Comparison of ENCODE assay signal across 4 fruit fly cellular contexts in genomic region chrX:19291780-19292605, dm6.
A peak's percentile ranks its signal among the peaks of the same experiment; 100 is the strongest.
TF ChIP-seq lines count a peak whose summit lies in the region.

No protein-coding gene starts in this region.

- no peak for TF ChIP-seq CTCF in whole organism, embryonic (GFP tag; optimal IDR thresholded peaks at IDR 0.05; lab: Kevin White, UChicago)

TF ChIP-seq in whole organism, adult, 20 proteins besides CTCF, POLR2A, EP300 and RAD21:
- TF ChIP-seq ovo (GFP tag; optimal IDR thresholded peaks at IDR 0.05; lab: Kevin White, UChicago) (no peak), tj (GFP tag; optimal IDR thresholded peaks at IDR 0.05; lab: Kevin White, UChicago) (peak; percentile 24), Clk (GFP tag; optimal IDR thresholded peaks at IDR 0.05; lab: Kevin White, UChicago) (no peak), kay (GFP tag; lab: Kevin White, UChicago; ENCODE audit: borderline replicate concordance) (no peak), cic (GFP tag; optimal IDR thresholded peaks at IDR 0.05; lab: Kevin White, UChicago) (no peak), CG7045 (GFP tag; optimal IDR thresholded peaks at IDR 0.05; lab: Kevin White, UChicago) (no peak), Mnt (GFP tag; optimal IDR thresholded peaks at IDR 0.05; lab: Kevin White, UChicago) (no peak), bab1 (GFP tag; optimal IDR thresholded peaks at IDR 0.05; lab: Kevin White, UChicago) (no peak), CG1620 (GFP tag; optimal IDR thresholded peaks at IDR 0.05; lab: Kevin White, UChicago) (no peak), toe (GFP tag; optimal IDR thresholded peaks at IDR 0.05; lab: Kevin White, UChicago) (no peak), CG33017 (tag; optimal IDR thresholded peaks at IDR 0.05; lab: Kevin White, UChicago) (no peak), cnc (optimal IDR thresholded peaks at IDR 0.05; lab: Kevin White, UChicago) (no peak), CG14711 (tag; optimal IDR thresholded peaks at IDR 0.05; lab: Kevin White, UChicago) (peak; percentile 39), CG11617 (GFP tag; optimal IDR thresholded peaks at IDR 0.05; lab: Kevin White, UChicago) (peak; percentile 2), CG12768 (GFP tag; optimal IDR thresholded peaks at IDR 0.05; lab: Kevin White, UChicago) (no peak), pad (GFP tag; optimal IDR thresholded peaks at IDR 0.05; lab: Kevin White, UChicago) (no peak), CG5204 (GFP tag; optimal IDR thresholded peaks at IDR 0.05; lab: Kevin White, UChicago) (no peak), CG7101 (tag; optimal IDR thresholded peaks at IDR 0.05; lab: Kevin White, UChicago) (no peak), Crg-1 (GFP tag; optimal IDR thresholded peaks at IDR 0.05; lab: Kevin White, UChicago) (no peak), Hr96 (GFP tag; optimal IDR thresholded peaks at IDR 0.05; lab: Kevin White, UChicago) (no peak)

TF ChIP-seq in whole organism, embryonic, 481 proteins besides CTCF, POLR2A, EP300 and RAD21 (continues in another document):
- TF ChIP-seq NFAT (GFP tag; IDR thresholded peaks at IDR 0.05; lab: Robert Waterston, UW) = no peak
- TF ChIP-seq CG9876 (GFP tag; optimal IDR thresholded peaks at IDR 0.05; lab: Kevin White, UChicago) = no peak
- TF ChIP-seq Rfx (GFP tag; IDR thresholded peaks at IDR 0.05; lab: Robert Waterston, UW) = 0 out of 2 replicates have a peak, but pooled peaks have one; percentile 27
- no peak for TF ChIP-seq CG11723 (GFP tag; optimal IDR thresholded peaks at IDR 0.05; lab: Kevin White, UChicago)
- TF ChIP-seq Sry-β (GFP tag; optimal IDR thresholded peaks at IDR 0.05; lab: Kevin White, UChicago) = no peak
- no peak for TF ChIP-seq danr (GFP tag; IDR thresholded peaks at IDR 0.05; lab: Robert Waterston, UW)
- no peak for TF ChIP-seq CG13287 (GFP tag; IDR thresholded peaks at IDR 0.05; lab: Robert Waterston, UW; ENCODE audit: partially characterized antibody)
- TF ChIP-seq CG18476 (GFP tag; optimal IDR thresholded peaks at IDR 0.05; lab: Kevin White, UChicago) = no peak
- peak; percentile 48 for TF ChIP-seq CG34376 (GFP tag; optimal IDR thresholded peaks at IDR 0.05; lab: Kevin White, UChicago)
- TF ChIP-seq gro (GFP tag; optimal IDR thresholded peaks at IDR 0.05; lab: Kevin White, UChicago) = no peak
- peak; percentile 26 for TF ChIP-seq Ets65A (GFP tag; lab: Kevin White, UChicago)
- TF ChIP-seq ftz-f1 (GFP tag; optimal IDR thresholded peaks at IDR 0.05; lab: Kevin White, UChicago) = no peak
- TF ChIP-seq mam (GFP tag; optimal IDR thresholded peaks at IDR 0.05; lab: Kevin White, UChicago) = no peak
- TF ChIP-seq row (GFP tag; IDR thresholded peaks at IDR 0.05; lab: Robert Waterston, UW) = 0 out of 3 replicates have a peak, but pooled peaks have one; percentile 15
- no peak for TF ChIP-seq knrl (GFP tag; IDR thresholded peaks at IDR 0.05; lab: Robert Waterston, UW; ENCODE audit: partially characterized antibody)
- TF ChIP-seq oc (tag; optimal IDR thresholded peaks at IDR 0.05; lab: Kevin White, UChicago) = no peak
- TF ChIP-seq CG9437 (GFP tag; optimal IDR thresholded peaks at IDR 0.05; lab: Kevin White, UChicago) = no peak
- TF ChIP-seq toy (GFP tag; IDR thresholded peaks at IDR 0.05; lab: Robert Waterston, UW) = no peak
- no peak for TF ChIP-seq trh (GFP tag; optimal IDR thresholded peaks at IDR 0.05; lab: Kevin White, UChicago)
- no peak for TF ChIP-seq HmgD (GFP tag; optimal IDR thresholded peaks at IDR 0.05; lab: Kevin White, UChicago)
- no peak for TF ChIP-seq CG6765 (GFP tag; optimal IDR thresholded peaks at IDR 0.05; lab: Kevin White, UChicago)
- TF ChIP-seq D19A (tag; optimal IDR thresholded peaks at IDR 0.05; lab: Kevin White, UChicago) = peak; percentile 42
- no peak for TF ChIP-seq Side (GFP tag; optimal IDR thresholded peaks at IDR 0.05; lab: Kevin White, UChicago)
- no peak for TF ChIP-seq Spps (tag; optimal IDR thresholded peaks at IDR 0.05; lab: Kevin White, UChicago)
- TF ChIP-seq CG3281 (GFP tag; optimal IDR thresholded peaks at IDR 0.05; lab: Kevin White, UChicago) = peak; percentile 25
- no peak for TF ChIP-seq CG10321 (GFP tag; IDR thresholded peaks at IDR 0.05; lab: Robert Waterston, UW)

TF ChIP-seq in whole organism, prepupa, 60 proteins besides CTCF, POLR2A, EP300 and RAD21:
- TF ChIP-seq CG32006 (GFP tag; optimal IDR thresholded peaks at IDR 0.05; lab: Kevin White, UChicago) = no peak
- no peak for TF ChIP-seq Ets21C (GFP tag; optimal IDR thresholded peaks at IDR 0.05; lab: Kevin White, UChicago)
- TF ChIP-seq vri (GFP tag; optimal IDR thresholded peaks at IDR 0.05; lab: Kevin White, UChicago) = peak; percentile 68
- TF ChIP-seq CG6792 (GFP tag; optimal IDR thresholded peaks at IDR 0.05; lab: Kevin White, UChicago) = no peak
- no peak for TF ChIP-seq CG1621 (tag; optimal IDR thresholded peaks at IDR 0.05; lab: Kevin White, UChicago)
TF ChIP-seq in whole organism, prepupa: peak in this region for 1.

TF ChIP-seq in whole organism, wandering third instar larva, 38 proteins besides CTCF, POLR2A, EP300 and RAD21:
- no peak for TF ChIP-seq Dif (GFP tag; optimal IDR thresholded peaks at IDR 0.05; lab: Kevin White, UChicago; ENCODE audit: partially characterized antibody)
- peak in 1 of 2 experiments; percentile 14 for TF ChIP-seq foxo (GFP tag; optimal IDR thresholded peaks at IDR 0.05; lab: Kevin White, UChicago)
- no peak for TF ChIP-seq pan (optimal IDR thresholded peaks at IDR 0.05; lab: Kevin White, UChicago)
- TF ChIP-seq Myc (optimal IDR thresholded peaks at IDR 0.05; lab: Kevin White, UChicago) = no peak
- peak; percentile 15 for TF ChIP-seq OdsH (GFP tag; optimal IDR thresholded peaks at IDR 0.05; lab: Kevin White, UChicago)
- peak; percentile 11 for TF ChIP-seq rgr (GFP tag; optimal IDR thresholded peaks at IDR 0.05; lab: Kevin White, UChicago)
- TF ChIP-seq woc (GFP tag; optimal IDR thresholded peaks at IDR 0.05; lab: Kevin White, UChicago) = no peak
- no peak for TF ChIP-seq brk (GFP tag; optimal IDR thresholded peaks at IDR 0.05; lab: Kevin White, UChicago)
- no peak for TF ChIP-seq Dfd (GFP tag; optimal IDR thresholded peaks at IDR 0.05; lab: Kevin White, UChicago)
- TF ChIP-seq HLH106 (tag; optimal IDR thresholded peaks at IDR 0.05; lab: Kevin White, UChicago) = peak; percentile 2
- TF ChIP-seq dmrt93B (GFP tag; optimal IDR thresholded peaks at IDR 0.05; lab: Kevin White, UChicago) = no peak
- TF ChIP-seq ey (GFP tag; optimal IDR thresholded peaks at IDR 0.05; lab: Kevin White, UChicago) = peak; percentile 19
- TF ChIP-seq fru (GFP tag; optimal IDR thresholded peaks at IDR 0.05; lab: Kevin White, UChicago) = peak; percentile 14
- peak; percentile 15 for TF ChIP-seq h (GFP tag; optimal IDR thresholded peaks at IDR 0.05; lab: Kevin White, UChicago)
- TF ChIP-seq psq (GFP tag; optimal IDR thresholded peaks at IDR 0.05; lab: Kevin White, UChicago) = peak; percentile 23
- TF ChIP-seq sage (GFP tag; optimal IDR thresholded peaks at IDR 0.05; lab: Kevin White, UChicago) = no peak
- TF ChIP-seq jim (GFP tag; optimal IDR thresholded peaks at IDR 0.05; lab: Kevin White, UChicago) = no peak
- no peak for TF ChIP-seq Abd-B (GFP tag; optimal IDR thresholded peaks at IDR 0.05; lab: Kevin White, UChicago)
- no peak for TF ChIP-seq br (GFP tag; optimal IDR thresholded peaks at IDR 0.05; lab: Kevin White, UChicago)
- TF ChIP-seq Vsx2 (GFP tag; optimal IDR thresholded peaks at IDR 0.05; lab: Kevin White, UChicago; ENCODE audit: partially characterized antibody) = no peak
- TF ChIP-seq Jra (GFP tag; optimal IDR thresholded peaks at IDR 0.05; lab: Kevin White, UChicago) = no peak
- no peak for TF ChIP-seq CG32264 (GFP tag; optimal IDR thresholded peaks at IDR 0.05; lab: Kevin White, UChicago)
- no peak for TF ChIP-seq Mio (GFP tag; optimal IDR thresholded peaks at IDR 0.05; lab: Kevin White, UChicago)
- no peak for TF ChIP-seq Rel (GFP tag; optimal IDR thresholded peaks at IDR 0.05; lab: Kevin White, UChicago)
- TF ChIP-seq Rel (tag; optimal IDR thresholded peaks at IDR 0.05; lab: Kevin White, UChicago) = peak; percentile 26
- no peak for TF ChIP-seq lola (GFP tag; optimal IDR thresholded peaks at IDR 0.05; lab: Kevin White, UChicago)
- no peak for TF ChIP-seq tai (GFP tag; optimal IDR thresholded peaks at IDR 0.05; lab: Kevin White, UChicago)
- TF ChIP-seq Hnf4 (GFP tag; optimal IDR thresholded peaks at IDR 0.05; lab: Kevin White, UChicago) = no peak
- TF ChIP-seq dl (GFP tag; optimal IDR thresholded peaks at IDR 0.05; lab: Kevin White, UChicago; ENCODE audit: insufficient read depth in 1 of 2, partially characterized antibody in 2 of 2) = no peak
- peak; percentile 8 for TF ChIP-seq Sp1 (GFP tag; optimal IDR thresholded peaks at IDR 0.05; lab: Kevin White, UChicago)
- TF ChIP-seq Hr83 (GFP tag; optimal IDR thresholded peaks at IDR 0.05; lab: Kevin White, UChicago; ENCODE audit: poor library complexity, severe bottlenecking) = no peak
- TF ChIP-seq usp (GFP tag; optimal IDR thresholded peaks at IDR 0.05; lab: Kevin White, UChicago) = no peak
- TF ChIP-seq CG9705 (GFP tag; optimal IDR thresholded peaks at IDR 0.05; lab: Kevin White, UChicago) = no peak
- no peak for TF ChIP-seq Hr78 (GFP tag; optimal IDR thresholded peaks at IDR 0.05; lab: Kevin White, UChicago)
